Worm (Caenorhabditis elegans): Measurements from ENCODE around the gene alh-8.

The alh-8 gene

DNA sequence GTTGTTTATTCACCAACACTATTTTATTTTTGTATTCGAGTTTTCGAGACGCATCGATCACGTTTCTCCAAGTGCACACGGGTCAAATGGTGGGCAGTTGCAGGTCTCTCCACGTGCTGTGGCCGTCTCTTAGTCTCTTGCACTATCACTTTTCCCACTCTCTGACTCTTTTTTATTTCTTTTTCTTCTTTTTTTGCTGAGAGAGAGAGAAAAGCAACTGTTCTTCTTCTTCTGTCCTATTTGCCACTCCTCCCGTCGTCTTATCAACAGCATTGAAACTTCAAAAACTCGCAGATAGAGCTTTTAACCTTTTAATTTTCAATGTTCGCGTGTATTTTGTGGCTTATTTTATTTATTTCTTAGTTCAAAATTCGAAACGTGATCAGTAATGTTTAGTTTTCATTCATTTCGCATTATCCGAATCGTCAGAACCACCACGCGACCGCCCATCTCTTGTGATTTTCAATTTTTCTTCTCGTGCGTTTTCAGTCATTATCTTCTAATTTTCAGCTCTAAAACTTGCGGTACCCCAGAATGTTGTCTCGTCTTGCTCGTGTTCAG lies at the start of gene alh-8 (continued):
- TF ChIP-seq aly-2 (tag; optimal IDR thresholded peaks at IDR 0.05) (no peak), nhr-48 (tag; optimal IDR thresholded peaks at IDR 0.05) (peak; percentile 52), lin-1 (GFP tag; IDR thresholded peaks at IDR 0.05) (peak; percentile 19; the same call in 1 of the 2 replicates), mxl-2 (GFP tag; conservative IDR thresholded peaks at IDR 0.05) (no peak)

- no peak for TF ChIP-seq aly-2 (tag; optimal IDR thresholded peaks at IDR 0.05)
- TF ChIP-seq nhr-10 (tag; optimal IDR thresholded peaks at IDR 0.05): no peak
- no peak for TF ChIP-seq saeg-2 (GFP tag; IDR thresholded peaks at IDR 0.05)
- no peak for TF ChIP-seq lin-13 (GFP tag; optimal IDR thresholded peaks at IDR 0.05)
- TF ChIP-seq R02D3.7 (tag; optimal IDR thresholded peaks at IDR 0.05): no peak
- TF ChIP-seq hif-1 (tag; optimal IDR thresholded peaks at IDR 0.05): no peak
- no peak for TF ChIP-seq rbr-2 (tag; optimal IDR thresholded peaks at IDR 0.05)
- no peak for TF ChIP-seq snpc-1.2 (GFP tag; IDR thresholded peaks at IDR 0.05)
- TF ChIP-seq ceh-32 (tag; optimal IDR thresholded peaks at IDR 0.05; ENCODE audit: poor library complexity): no peak
- no peak for TF ChIP-seq mxl-3 (GFP tag; optimal IDR thresholded peaks at IDR 0.05)
- no peak for TF ChIP-seq ceh-44 (GFP tag; IDR thresholded peaks at IDR 0.05)
- TF ChIP-seq spr-3 (GFP tag; optimal IDR thresholded peaks at IDR 0.05): no peak
- TF ChIP-seq unc-62 (GFP tag; optimal IDR thresholded peaks at IDR 0.05 in 1 of 2): no peak
- TF ChIP-seq unc-62 (tag; optimal IDR thresholded peaks at IDR 0.05): no peak
- no peak for TF ChIP-seq fos-1 (tag; optimal IDR thresholded peaks at IDR 0.05)
- no peak for TF ChIP-seq mes-2 (tag; optimal IDR thresholded peaks at IDR 0.05; ENCODE audit: poor library complexity, severe bottlenecking)
- TF ChIP-seq lin-15B (tag; optimal IDR thresholded peaks at IDR 0.05): no peak
- TF ChIP-seq nhr-6 (tag; optimal IDR thresholded peaks at IDR 0.05): no peak
- no peak for TF ChIP-seq zfp-2 (tag; optimal IDR thresholded peaks at IDR 0.05)
- TF ChIP-seq mxl-2 (GFP tag; conservative IDR thresholded peaks at IDR 0.05): no peak
Measured at ce11 chrII:11680220-11680619, 48.6 kb upstream of the alh-8 start.

ce11 chrII:11681136-11681824 lies 47.6 kb upstream of the alh-8 start, which contains the start of the genes sfxn-1.4 and C47D12.4:
sfxn-1.4 (minus strand) TSS chrII:11681236.
C47D12.4 (plus strand) TSS chrII:11681774.
- TF ChIP-seq snpc-1.2 (GFP tag; IDR thresholded peaks at IDR 0.05) (no peak), mxl-3 (GFP tag; optimal IDR thresholded peaks at IDR 0.05) (no peak), F10B5.3 (tag; optimal IDR thresholded peaks at IDR 0.05) (no peak), duxl-1 (tag; optimal IDR thresholded peaks at IDR 0.05; ENCODE audit: poor library complexity) (no peak), attf-4 (tag; optimal IDR thresholded peaks at IDR 0.05) (no peak), T26A8.4 (GFP tag; IDR thresholded peaks at IDR 0.05) (no peak), dmd-8 (GFP tag; IDR thresholded peaks at IDR 0.05) (no peak), ctbp-1 (GFP tag; IDR thresholded peaks at IDR 0.05) (no peak), nhr-10 (tag; optimal IDR thresholded peaks at IDR 0.05) (no peak), gei-8 (GFP tag; optimal IDR thresholded peaks at IDR 0.05) (no peak)

ce11 chrII:11685177-11685576 lies 43.7 kb upstream of the alh-8 start, which contains the start of gene C47D12.5:
C47D12.5 (minus strand) TSS chrII:11685277.
- TF ChIP-seq mdl-1 (tag; optimal IDR thresholded peaks at IDR 0.05) (no peak), arid-1 (GFP tag; conservative IDR thresholded peaks at IDR 0.05) (no peak), dpl-1 (GFP tag; optimal IDR thresholded peaks at IDR 0.05) (no peak), nhr-6 (tag; optimal IDR thresholded peaks at IDR 0.05) (no peak), nhr-48 (tag; optimal IDR thresholded peaks at IDR 0.05) (no peak), lin-1 (GFP tag; IDR thresholded peaks at IDR 0.05) (no peak), ceh-32 (tag; optimal IDR thresholded peaks at IDR 0.05; ENCODE audit: poor library complexity) (no peak), ZK337.2 (GFP tag; IDR thresholded peaks at IDR 0.05) (no peak), D1046.2 (GFP tag; IDR thresholded peaks at IDR 0.05) (no peak), ces-1 (GFP tag; optimal IDR thresholded peaks at IDR 0.05) (no peak), madf-9 (GFP tag; conservative IDR thresholded peaks at IDR 0.05) (no peak)

All from whole organism, L4 larva.